Worm (Caenorhabditis elegans) whole organism, late embryonic: ENCODE data around the gene ZK1236.5.

Experiments
- C08G9.2 ChIP-seq: sonication (generic microtip); optimal IDR thresholded peaks from 2 replicates; lab custom pipeline; 2016; ENCODE audit warnings: mild to moderate bottlenecking, missing genetic modification characterization, moderate library complexity, missing compliant biosample characterization
- K02D7.2 ChIP-seq: sonication (generic microtip); optimal IDR thresholded peaks from 2 replicates; lab custom pipeline; 2017; ENCODE audit warnings: mild to moderate bottlenecking, missing genetic modification characterization, missing compliant biosample characterization
- K09A11.1 ChIP-seq: sonication (generic microtip); optimal IDR thresholded peaks from 2 replicates; lab custom pipeline; 2017; ENCODE audit warnings: antibody characterized with exemption, mild to moderate bottlenecking, missing genetic modification characterization, missing compliant biosample characterization; ENCODE audit not compliant: insufficient read depth
- T23F11.4 ChIP-seq: fragments of 200-800 bp; sonication (Bioruptor generic); optimal IDR thresholded peaks from 2 replicates; lab custom pipeline; 2018; ENCODE audit warnings: mild to moderate bottlenecking, missing genetic modification characterization, missing compliant biosample characterization
- Y22D7AL.16 ChIP-seq: sonication (generic microtip); optimal IDR thresholded peaks from 2 replicates; lab custom pipeline; 2016; ENCODE audit warnings: missing genetic modification characterization, missing compliant biosample characterization
- ceh-14 ChIP-seq: sonication (generic microtip); optimal IDR thresholded peaks from 2 replicates; lab custom pipeline; 2016; ENCODE audit warnings: missing genotype, missing genetic modification characterization, missing compliant biosample characterization
- ceh-18 ChIP-seq: sonication (generic microtip); optimal IDR thresholded peaks from 2 replicates; lab custom pipeline; 2016; ENCODE audit warnings: missing genetic modification characterization, missing compliant biosample characterization
- ceh-19 ChIP-seq: fragments of 200-800 bp; sonication (Bioruptor generic); optimal IDR thresholded peaks from 2 replicates; lab custom pipeline; 2018; ENCODE audit warnings: mild to moderate bottlenecking, missing genetic modification characterization, missing compliant biosample characterization
- ceh-22 ChIP-seq: sonication (generic microtip); optimal IDR thresholded peaks from 2 replicates; lab custom pipeline; 2017; ENCODE audit warnings: missing biosample characterization, missing genetic modification characterization
- ceh-31 ChIP-seq: sonication (generic microtip); optimal IDR thresholded peaks from 2 replicates; lab custom pipeline; 2016; ENCODE audit warnings: missing genetic modification characterization, missing compliant biosample characterization
- ceh-6 ChIP-seq: fragments of 200-800 bp; sonication (Bioruptor generic); optimal IDR thresholded peaks from 2 replicates; lab custom pipeline; 2018; ENCODE audit warnings: mild to moderate bottlenecking, missing genetic modification characterization, missing compliant biosample characterization
- dmd-4 ChIP-seq: sonication (generic microtip); optimal IDR thresholded peaks from 2 replicates; lab custom pipeline; 2016; ENCODE audit warnings: borderline replicate concordance, missing genetic modification characterization, missing compliant biosample characterization
- dve-1 ChIP-seq: sonication (generic microtip); optimal IDR thresholded peaks from 2 replicates; lab custom pipeline; 2017; ENCODE audit warnings: antibody characterized with exemption, mild to moderate bottlenecking, missing genetic modification characterization, missing compliant biosample characterization
- elt-2 ChIP-seq: sonication (generic microtip); optimal IDR thresholded peaks from 2 replicates; lab custom pipeline; 2016; ENCODE audit warnings: missing genetic modification reagents, missing genetic modification characterization, missing compliant biosample characterization
- elt-4 ChIP-seq: sonication (generic microtip); optimal IDR thresholded peaks from 2 replicates; lab custom pipeline; 2016; ENCODE audit warnings: missing genetic modification characterization, missing compliant biosample characterization
- fax-1 ChIP-seq: sonication (generic microtip); optimal IDR thresholded peaks from 2 replicates; lab custom pipeline; 2016; ENCODE audit warnings: missing genotype, missing genetic modification characterization, missing compliant biosample characterization
- fkh-10 ChIP-seq: fragments of 150-350 bp; optimal IDR thresholded peaks from 2 replicates; lab custom pipeline; 2014; ENCODE audit warnings: missing biosample characterization, missing genetic modification reagents, missing genetic modification characterization
- fkh-6 ChIP-seq: sonication (generic microtip); optimal IDR thresholded peaks from 2 replicates; lab custom pipeline; 2016; ENCODE audit warnings: missing genetic modification characterization, missing compliant biosample characterization
- hlh-13 ChIP-seq: fragments of 200-800 bp; sonication (Bioruptor generic); optimal IDR thresholded peaks from 2 replicates; lab custom pipeline; 2018; ENCODE audit warnings: mild to moderate bottlenecking, missing genetic modification characterization, missing compliant biosample characterization
- hlh-15 ChIP-seq: sonication (generic microtip); optimal IDR thresholded peaks from 2 replicates; lab custom pipeline; 2016; ENCODE audit warnings: missing genetic modification characterization, missing compliant biosample characterization
- hlh-30 ChIP-seq: sonication (generic microtip); optimal IDR thresholded peaks from 2 replicates; lab custom pipeline; 2017; ENCODE audit warnings: antibody characterized with exemption, missing genetic modification characterization, missing compliant biosample characterization; ENCODE audit not compliant: insufficient read depth
- hlh-6 ChIP-seq: sonication (generic microtip); optimal IDR thresholded peaks from 2 replicates; lab custom pipeline; 2016; ENCODE audit warnings: missing genotype, missing genetic modification characterization, missing compliant biosample characterization
- mec-3 ChIP-seq: sonication (generic microtip); optimal IDR thresholded peaks from 2 replicates; lab custom pipeline; 2016; ENCODE audit warnings: borderline replicate concordance, missing genetic modification characterization, missing compliant biosample characterization
- nhr-11 ChIP-seq: fragments of 150-350 bp; optimal IDR thresholded peaks from 2 replicates; lab custom pipeline; 2014; ENCODE audit warnings: missing biosample characterization, missing genetic modification characterization
- pag-3 ChIP-seq: sonication (generic microtip); optimal IDR thresholded peaks from 2 replicates; lab custom pipeline; 2016; ENCODE audit warnings: missing compliant biosample characterization, missing genetic modification characterization, borderline replicate concordance
- pat-9 ChIP-seq: fragments of 200-800 bp; sonication (Bioruptor generic); optimal IDR thresholded peaks from 2 replicates; lab custom pipeline; 2018; ENCODE audit warnings: mild to moderate bottlenecking, missing genetic modification characterization, moderate library complexity, missing compliant biosample characterization
- pha-2 ChIP-seq: sonication (generic microtip); optimal IDR thresholded peaks from 2 replicates; lab custom pipeline; 2017; ENCODE audit warnings: mild to moderate bottlenecking, missing genetic modification characterization, missing compliant biosample characterization
- pha-4 ChIP-seq: fragments of 150-350 bp; optimal IDR thresholded peaks from 2 replicates; lab custom pipeline; 2018; ENCODE audit warnings: missing biosample characterization, missing genetic modification reagents, missing genetic modification characterization
- pqm-1 ChIP-seq: sonication (generic microtip); optimal IDR thresholded peaks from 2 replicates; lab custom pipeline; 2016; ENCODE audit warnings: missing genetic modification characterization, missing compliant biosample characterization
- rnt-1 ChIP-seq: sonication (generic microtip); optimal IDR thresholded peaks from 2 replicates; lab custom pipeline; 2016; ENCODE audit warnings: missing genetic modification characterization, missing compliant biosample characterization
- sox-2 ChIP-seq: fragments of 200-800 bp; sonication (Bioruptor generic); IDR thresholded peaks from 2 replicates; pipeline ENCODE4 v1.3.6; 2022; ENCODE audit warnings: missing genetic modification reagents, missing genetic modification characterization, missing compliant biosample characterization
- sox-4 ChIP-seq: sonication (generic microtip); optimal IDR thresholded peaks from 2 replicates; lab custom pipeline; 2017; ENCODE audit warnings: mild to moderate bottlenecking, missing genetic modification characterization, inconsistent platforms, missing compliant biosample characterization
- syd-9 ChIP-seq: sonication (generic microtip); optimal IDR thresholded peaks from 2 replicates; lab custom pipeline; 2016; ENCODE audit warnings: mild to moderate bottlenecking, missing genetic modification characterization, moderate library complexity, missing compliant biosample characterization
- tbx-2 ChIP-seq: sonication (generic microtip); optimal IDR thresholded peaks from 2 replicates; lab custom pipeline; 2016; ENCODE audit warnings: missing genetic modification characterization, missing compliant biosample characterization
- tbx-7 ChIP-seq: sonication (generic microtip); optimal IDR thresholded peaks from 2 replicates; lab custom pipeline; 2016; ENCODE audit warnings: missing genotype, missing genetic modification characterization, missing compliant biosample characterization
- unc-42 ChIP-seq: sonication (generic microtip); optimal IDR thresholded peaks from 2 replicates; lab custom pipeline; 2016; ENCODE audit warnings: missing genotype, missing genetic modification characterization, missing compliant biosample characterization
- unc-55 ChIP-seq: sonication (generic microtip); optimal IDR thresholded peaks from 2 replicates; lab custom pipeline; 2017; ENCODE audit warnings: missing biosample characterization, missing genetic modification reagents, missing genetic modification characterization
- unc-86 ChIP-seq: sonication (generic microtip); optimal IDR thresholded peaks from 2 replicates; lab custom pipeline; 2016; ENCODE audit warnings: missing genetic modification characterization, missing compliant biosample characterization
- zip-5 ChIP-seq: sonication (generic microtip); optimal IDR thresholded peaks from 2 replicates; lab custom pipeline; 2016; ENCODE audit warnings: missing genetic modification characterization, missing compliant biosample characterization
- ztf-16 ChIP-seq: sonication (generic microtip); optimal IDR thresholded peaks from 2 replicates; lab custom pipeline; 2017; ENCODE audit warnings: missing genetic modification characterization, missing compliant biosample characterization

ZK1236.5 gene

ce11 chrIII:8437763-8438414 is 5.9 kb upstream of the ZK1236.5 start (continued):
- no peak for TF ChIP-seq elt-4 (tag; lab: Kevin White, UChicago)

ce11 chrIII:8435074-8435473 is 3.1 kb upstream of the ZK1236.5 start, which contains the start of gene ZK1236.9:
Gene ZK1236.9 (minus strand): TSS chrIII:8435174.
- TF ChIP-seq rnt-1 (tag; lab: Kevin White, UChicago), result no peak
- no peak for TF ChIP-seq ceh-19 (GFP tag; lab: Kevin White, UChicago)
- no peak for TF ChIP-seq elt-2 (tag; lab: Kevin White, UChicago)
- no peak for TF ChIP-seq dve-1
- TF ChIP-seq C08G9.2 (tag; lab: Kevin White, UChicago), result no peak

ce11 chrIII:8429497-8429896 is 2.5 kb downstream of the ZK1236.5 start:
- no peak for TF ChIP-seq ceh-22 (tag; lab: Kevin White, UChicago)
- no peak for TF ChIP-seq ceh-14 (tag; lab: Kevin White, UChicago)
- no peak for TF ChIP-seq pag-3 (tag; lab: Kevin White, UChicago)
- no peak for TF ChIP-seq elt-2 (tag; lab: Kevin White, UChicago)
- TF ChIP-seq ceh-6 (GFP tag; lab: Kevin White, UChicago), result no peak
- TF ChIP-seq ztf-16 (tag; lab: Kevin White, UChicago), result no peak
- TF ChIP-seq fkh-6 (tag; lab: Kevin White, UChicago), result no peak
- TF ChIP-seq unc-55 (GFP tag; lab: Kevin White, UChicago), result no peak
- TF ChIP-seq T23F11.4, result no peak
- TF ChIP-seq, all 69 proteins: peak for 0

ce11 chrIII:8429035-8429434 is 3.0 kb downstream of the ZK1236.5 start, which contains the start of gene ZK1236.1:
Gene ZK1236.1 (plus strand): TSS chrIII:8429297.
- TF ChIP-seq ceh-31 (tag; lab: Kevin White, UChicago) (no peak), fax-1 (no peak), zip-5 (tag; lab: Kevin White, UChicago) (no peak), mec-3 (no peak), ceh-18 (no peak), hlh-30 (tag; lab: Kevin White, UChicago) (no peak), pha-2 (no peak)

- TF ChIP-seq syd-9 (tag; lab: Kevin White, UChicago) (no peak), Y22D7AL.16 (tag; lab: Kevin White, UChicago) (no peak), elt-2 (tag; lab: Kevin White, UChicago) (no peak), unc-42 (tag; lab: Kevin White, UChicago) (peak; percentile 55), tbx-2 (tag; lab: Kevin White, UChicago) (no peak), unc-86 (tag; lab: Kevin White, UChicago) (no peak), ceh-19 (GFP tag; lab: Kevin White, UChicago) (no peak)
These were observed 5.7 kb downstream of the ZK1236.5 start, which contains the start of gene cec-1 for ce11 chrIII:8426271-8426670. Gene cec-1 (plus strand): TSS chrIII:8426333.

- TF ChIP-seq hlh-15 (tag; lab: Kevin White, UChicago), result no peak
- no peak for TF ChIP-seq T23F11.4
- TF ChIP-seq pha-2, result no peak
- TF ChIP-seq hlh-6 (tag; lab: Kevin White, UChicago), result peak; percentile 42
- no peak for TF ChIP-seq K09A11.1 (tag; lab: Kevin White, UChicago)
- no peak for TF ChIP-seq elt-4 (tag; lab: Kevin White, UChicago)
- no peak for TF ChIP-seq C08G9.2 (tag; lab: Kevin White, UChicago)
- TF ChIP-seq tbx-7, result no peak
- TF ChIP-seq ceh-6 (GFP tag; lab: Kevin White, UChicago), result no peak
- no peak for TF ChIP-seq ceh-14 (tag; lab: Kevin White, UChicago)
- TF ChIP-seq tbx-2 (tag; lab: Kevin White, UChicago), result peak; percentile 69
- no peak for TF ChIP-seq Y22D7AL.16 (tag; lab: Kevin White, UChicago)
- TF ChIP-seq dmd-4 (tag; lab: Kevin White, UChicago), result no peak
- no peak for TF ChIP-seq hlh-13 (GFP tag; lab: Kevin White, UChicago)
- TF ChIP-seq unc-86 (tag; lab: Kevin White, UChicago), result no peak
- no peak for TF ChIP-seq unc-42 (tag; lab: Kevin White, UChicago)
- TF ChIP-seq pat-9 (tag; lab: Kevin White, UChicago), result no peak
- no peak for TF ChIP-seq sox-4 (tag; lab: Kevin White, UChicago)
- TF ChIP-seq K02D7.2 (tag; lab: Kevin White, UChicago), result no peak
- TF ChIP-seq fkh-10 (GFP tag; lab: Kevin White, UChicago), result no peak
- no peak for TF ChIP-seq sox-2
- no peak for TF ChIP-seq nhr-11 (tag; lab: Kevin White, UChicago)
- TF ChIP-seq pha-4, result no peak
- TF ChIP-seq pqm-1 (tag; lab: Kevin White, UChicago), result no peak
These were observed 6.9 kb downstream of the ZK1236.5 start for ce11 chrIII:8425076-8425475.
